Fruit fly (Drosophila melanogaster) whole organism, embryonic: Measurements from ENCODE around the gene CG15209.

ENCODE experiments used
- Atf6 ChIP-seq: fragments of 200-800 bp; sonication (Bioruptor generic); IDR thresholded peaks from 2 replicates; pipeline ENCODE4 v1.3.6; 2022; ENCODE audit warnings: missing biosample characterization, missing genetic modification characterization
- B-H1 ChIP-seq: fragments of 200-800 bp; sonication (Bioruptor generic); IDR thresholded peaks from 3 replicates; pipeline ENCODE4 v1.3.6; 2022; ENCODE audit warnings: missing biosample characterization, missing genetic modification characterization
- Bgb ChIP-seq: fragments of 200-800 bp; sonication (Bioruptor generic); IDR thresholded peaks from 2 replicates; pipeline ENCODE4 v1.3.6; 2022; ENCODE audit warnings: missing biosample characterization, missing genetic modification characterization; ENCODE audit not compliant: partially characterized antibody
- Blimp-1 ChIP-seq: fragments of 200-800 bp; sonication (Bioruptor generic); optimal IDR thresholded peaks from 3 replicates; lab custom pipeline; 2018; ENCODE audit warnings: missing biosample characterization, missing genetic modification characterization, mild to moderate bottlenecking, moderate library complexity, missing genetic modification reagents
- Bteb2 ChIP-seq: fragments of 200-800 bp; sonication (Bioruptor generic); optimal IDR thresholded peaks from 2 replicates; lab custom pipeline; 2016; ENCODE audit warnings: missing biosample characterization, missing genetic modification characterization
- CG10431 ChIP-seq: fragments of 200-800 bp; sonication (Bioruptor generic); optimal IDR thresholded peaks from 3 replicates; lab custom pipeline; 2018; ENCODE audit warnings: missing biosample characterization, mild to moderate bottlenecking, missing genetic modification characterization
- CG10654 ChIP-seq: fragments of 200-800 bp; sonication (Bioruptor generic); optimal IDR thresholded peaks from 2 replicates; lab custom pipeline; 2016; ENCODE audit warnings: missing biosample characterization, missing genetic modification characterization
- CG11456 ChIP-seq: fragments of 200-800 bp; sonication (Bioruptor generic); IDR thresholded peaks from 3 replicates; pipeline ENCODE4 v1.3.6; 2022; ENCODE audit warnings: missing biosample characterization, missing genetic modification characterization
- CG11560 ChIP-seq: fragments of 200-800 bp; sonication (Bioruptor generic); IDR thresholded peaks from 3 replicates; pipeline ENCODE4 v1.3.6; 2022; ENCODE audit warnings: missing biosample characterization, missing genetic modification characterization
- CG13287 ChIP-seq: fragments of 200-800 bp; sonication (Bioruptor generic); IDR thresholded peaks from 2 replicates; pipeline ENCODE4 v1.3.6; 2022; ENCODE audit warnings: missing biosample characterization, missing genetic modification characterization; ENCODE audit not compliant: partially characterized antibody
- CG14050 ChIP-seq: fragments of 200-800 bp; sonication (Bioruptor generic); IDR thresholded peaks from 3 replicates; pipeline ENCODE4 v1.3.6; 2022; ENCODE audit warnings: missing biosample characterization, missing genetic modification characterization
- CG15514 ChIP-seq: fragments of 200-800 bp; sonication (Bioruptor generic); optimal IDR thresholded peaks from 3 replicates; lab custom pipeline; 2017; ENCODE audit warnings: missing biosample characterization, missing genetic modification characterization, mild to moderate bottlenecking, moderate library complexity, missing genetic modification reagents
- CG17359 ChIP-seq: fragments of 200-800 bp; sonication (Bioruptor generic); optimal IDR thresholded peaks from 3 replicates; lab custom pipeline; 2018; ENCODE audit warnings: missing biosample characterization, mild to moderate bottlenecking, missing genetic modification characterization, moderate library complexity
- CG2129 ChIP-seq: fragments of 200-800 bp; sonication (Bioruptor generic); IDR thresholded peaks from 2 replicates; pipeline ENCODE4 v1.3.6; 2022; ENCODE audit warnings: missing biosample characterization, missing genetic modification characterization; ENCODE audit not compliant: partially characterized antibody
- CG3281 ChIP-seq: fragments of 200-800 bp; sonication (Bioruptor generic); optimal IDR thresholded peaks from 3 replicates; lab custom pipeline; 2017; ENCODE audit warnings: missing biosample characterization, mild to moderate bottlenecking, missing genetic modification characterization
- CG42726 ChIP-seq: fragments of 200-800 bp; sonication (Bioruptor generic); IDR thresholded peaks from 2 replicates; pipeline ENCODE4 v1.3.6; 2022; ENCODE audit warnings: missing biosample characterization, missing genetic modification characterization; ENCODE audit not compliant: partially characterized antibody
- CG7271 ChIP-seq: fragments of 200-800 bp; sonication (Bioruptor generic); optimal IDR thresholded peaks from 2 replicates; lab custom pipeline; 2018; ENCODE audit warnings: missing biosample characterization, mild to moderate bottlenecking, missing genetic modification characterization, moderate library complexity
- CG7839 ChIP-seq: fragments of 200-800 bp; sonication (Bioruptor generic); optimal IDR thresholded peaks from 3 replicates; lab custom pipeline; 2018; ENCODE audit warnings: missing biosample characterization, mild to moderate bottlenecking, missing genetic modification characterization, moderate library complexity
- CG7928 ChIP-seq: fragments of 200-800 bp; sonication (Bioruptor generic); optimal IDR thresholded peaks from 2 replicates; lab custom pipeline; 2017; ENCODE audit warnings: missing biosample characterization, mild to moderate bottlenecking, missing genetic modification characterization
- CG9609 ChIP-seq: fragments of 200-800 bp; sonication (Bioruptor generic); optimal IDR thresholded peaks from 3 replicates; lab custom pipeline; 2016; ENCODE audit warnings: missing biosample characterization, missing genetic modification characterization
- CG9876 ChIP-seq: fragments of 200-800 bp; sonication (Bioruptor generic); optimal IDR thresholded peaks from 2 replicates; lab custom pipeline; 2016; ENCODE audit warnings: missing biosample characterization, missing genetic modification characterization
- Ets97D ChIP-seq: fragments of 200-800 bp; sonication (Bioruptor generic); optimal IDR thresholded peaks from 3 replicates; lab custom pipeline; 2016; ENCODE audit warnings: missing biosample characterization, missing genetic modification characterization
- HHEX ChIP-seq: fragments of 200-800 bp; sonication (Bioruptor generic); optimal IDR thresholded peaks from 3 replicates; lab custom pipeline; 2017; ENCODE audit warnings: missing biosample characterization, mild to moderate bottlenecking, missing genetic modification characterization, missing genetic modification reagents
- Hand ChIP-seq: fragments of 200-800 bp; sonication (Bioruptor generic); optimal IDR thresholded peaks from 2 replicates; lab custom pipeline; 2017; ENCODE audit warnings: mild to moderate bottlenecking, missing biosample characterization, missing genetic modification reagents, missing genetic modification characterization
- Hr3 ChIP-seq: fragments of 200-800 bp; sonication (Bioruptor generic); optimal IDR thresholded peaks from 3 replicates; lab custom pipeline; 2016; ENCODE audit warnings: missing biosample characterization, missing genetic modification characterization
- MESR4 ChIP-seq: fragments of 200-800 bp; sonication (Bioruptor generic); optimal IDR thresholded peaks from 2 replicates; lab custom pipeline; 2018; ENCODE audit warnings: missing biosample characterization, mild to moderate bottlenecking, missing genetic modification characterization, moderate library complexity
- Med ChIP-seq: fragments of 200-800 bp; sonication (Bioruptor generic); peaks from one replicate; lab custom pipeline; 2016; ENCODE audit warnings: missing biosample characterization, missing genetic modification characterization, mild to moderate bottlenecking, inconsistent platforms, moderate library complexity
- Scr ChIP-seq: fragments of 200-800 bp; sonication (Bioruptor generic); IDR thresholded peaks from 2 replicates; pipeline ENCODE4 v1.3.6; 2022; ENCODE audit warnings: missing biosample characterization, missing genetic modification characterization; ENCODE audit not compliant: partially characterized antibody
- Side ChIP-seq: fragments of 200-800 bp; sonication (Bioruptor generic); optimal IDR thresholded peaks from 2 replicates; lab custom pipeline; 2016; ENCODE audit warnings: missing biosample characterization, missing genetic modification characterization
- ato ChIP-seq: fragments of 200-800 bp; sonication (Bioruptor generic); IDR thresholded peaks from 2 replicates; pipeline ENCODE4 v1.3.6; 2022; ENCODE audit warnings: missing biosample characterization, missing genetic modification characterization; ENCODE audit not compliant: partially characterized antibody
- az2 ChIP-seq: fragments of 200-800 bp; sonication (Bioruptor generic); optimal IDR thresholded peaks from 3 replicates; lab custom pipeline; 2016; ENCODE audit warnings: missing biosample characterization, missing genetic modification characterization
- cg ChIP-seq: fragments of 200-800 bp; sonication (Bioruptor generic); optimal IDR thresholded peaks from 3 replicates; lab custom pipeline; 2019; ENCODE audit warnings: missing biosample characterization, mild to moderate bottlenecking, missing genetic modification characterization, moderate library complexity
- fd96Cb ChIP-seq: fragments of 200-800 bp; sonication (Bioruptor generic); optimal IDR thresholded peaks from 2 replicates; lab custom pipeline; 2018; ENCODE audit warnings: missing biosample characterization, mild to moderate bottlenecking, missing genetic modification characterization, moderate library complexity
- fru ChIP-seq: fragments of >200 bp; optimal IDR thresholded peaks from 2 replicates; lab custom pipeline; 2017
- gsb ChIP-seq: fragments of 200-800 bp; sonication (Bioruptor generic); IDR thresholded peaks from 2 replicates; pipeline ENCODE4 v1.3.6; 2022; ENCODE audit warnings: missing biosample characterization, missing genetic modification characterization
- hbn ChIP-seq: fragments of 200-800 bp; sonication (Bioruptor generic); IDR thresholded peaks from 2 replicates; pipeline ENCODE4 v1.3.6; 2022; ENCODE audit warnings: missing biosample characterization, missing genetic modification characterization; ENCODE audit not compliant: partially characterized antibody
- lilli ChIP-seq: fragments of 200-800 bp; sonication (Bioruptor generic); optimal IDR thresholded peaks from 3 replicates; lab custom pipeline; 2016; ENCODE audit warnings: missing biosample characterization, missing genetic modification characterization
- lmd ChIP-seq: fragments of 200-800 bp; sonication (Bioruptor generic); IDR thresholded peaks from 2 replicates; pipeline ENCODE4 v1.3.6; 2022; ENCODE audit warnings: missing biosample characterization, missing genetic modification characterization
- mirr ChIP-seq: fragments of 200-800 bp; sonication (Bioruptor generic); optimal IDR thresholded peaks from 3 replicates; lab custom pipeline; 2018; ENCODE audit warnings: missing biosample characterization, mild to moderate bottlenecking, missing genetic modification characterization
- mld ChIP-seq: fragments of 200-800 bp; sonication (Bioruptor generic); IDR thresholded peaks from 3 replicates; pipeline ENCODE4 v1.3.6; 2022; ENCODE audit warnings: missing biosample characterization, missing genetic modification characterization; ENCODE audit not compliant: partially characterized antibody
- nerfin-2 ChIP-seq: fragments of 200-800 bp; sonication (Bioruptor generic); IDR thresholded peaks from 2 replicates; pipeline ENCODE4 v1.3.6; 2022; ENCODE audit warnings: missing biosample characterization, missing genetic modification characterization; ENCODE audit not compliant: partially characterized antibody
- prd ChIP-seq, 3 experiments: fragments of >200 bp in 2 of 3; fragments of 200-800 bp in 1 of 3; sonication (Bioruptor generic) in 1 of 3; optimal IDR thresholded peaks in 2 of 3; IDR thresholded peaks in 1 of 3; 2 replicates in 2 of 3; 3 replicates in 1 of 3; pipeline versions ENCODE4 v1.3.6 to Lab custom; 2017 to 2022; ENCODE audit warnings: missing biosample characterization in 1 of 3, missing genetic modification characterization in 1 of 3
- pros ChIP-seq: fragments of 200-800 bp; sonication (Bioruptor generic); optimal IDR thresholded peaks from 3 replicates; lab custom pipeline; 2019; ENCODE audit warnings: missing biosample characterization, mild to moderate bottlenecking, missing genetic modification characterization, moderate library complexity
- pzg ChIP-seq: fragments of 200-800 bp; sonication (Bioruptor generic); optimal IDR thresholded peaks from 3 replicates; lab custom pipeline; 2018; ENCODE audit warnings: missing biosample characterization, mild to moderate bottlenecking, missing genetic modification characterization, moderate library complexity
- shn ChIP-seq: fragments of 200-800 bp; sonication (Bioruptor generic); optimal IDR thresholded peaks from 3 replicates; lab custom pipeline; 2016; ENCODE audit warnings: missing biosample characterization, missing genetic modification characterization
- sob ChIP-seq: fragments of 200-800 bp; sonication (Bioruptor generic); IDR thresholded peaks from 2 replicates; pipeline ENCODE4 v1.3.6; 2022; ENCODE audit warnings: missing biosample characterization, missing genetic modification characterization
- ssp ChIP-seq: fragments of 200-800 bp; sonication (Bioruptor generic); IDR thresholded peaks from 2 replicates; pipeline ENCODE4 v1.3.6; 2022; ENCODE audit warnings: missing biosample characterization, missing genetic modification characterization
- vfl ChIP-seq: fragments of 200-800 bp; sonication (Bioruptor generic); optimal IDR thresholded peaks from 2 replicates; lab custom pipeline; 2016; ENCODE audit warnings: missing biosample characterization, missing genetic modification characterization
- zen2 ChIP-seq: fragments of 200-800 bp; sonication (Bioruptor generic); IDR thresholded peaks from 3 replicates; pipeline ENCODE4 v1.3.6; 2022; ENCODE audit warnings: missing biosample characterization, missing genetic modification characterization; ENCODE audit not compliant: partially characterized antibody

The CG15209 gene

dm6 chrX:10832369-10832768 lies 9.6 kb upstream of the CG15209 start (continued):
- TF ChIP-seq CG7271 (tag; lab: Kevin White, UChicago) (no peak), mirr (no peak), CG11560 (tag; lab: Robert Waterston, UW) (no peak), CG2129 (no peak), az2 (GFP tag; lab: Kevin White, UChicago) (peak; percentile 69), CG14050 (GFP tag; lab: Robert Waterston, UW) (peak; percentile 10; the same call in 1 of the 3 replicates), vfl (peak; percentile 2), CG10431 (peak; percentile 10), CG42726 (GFP tag; lab: Robert Waterston, UW) (peak; percentile 82), pzg (GFP tag; lab: Kevin White, UChicago) (peak; percentile 3), ssp (GFP tag; lab: Robert Waterston, UW) (peak; percentile 49; the same call in 1 of the 2 replicates), lilli (GFP tag; lab: Kevin White, UChicago) (peak; percentile 69), Hand (GFP tag; lab: Kevin White, UChicago) (no peak), CG7928 (GFP tag; lab: Kevin White, UChicago) (no peak), CG9609 (GFP tag; lab: Kevin White, UChicago) (peak; percentile 47), Scr (no peak), Bteb2 (GFP tag; lab: Kevin White, UChicago) (no peak), sob (GFP tag; lab: Robert Waterston, UW) (peak; percentile 68; the same call in 1 of the 2 replicates), Ets97D (GFP tag; lab: Kevin White, UChicago) (peak; percentile 76), Hr3 (peak; percentile 70), CG7839 (tag; lab: Kevin White, UChicago) (peak; percentile 70), zen2 (GFP tag; lab: Robert Waterston, UW) (no peak), CG15514 (GFP tag; lab: Kevin White, UChicago) (peak; percentile 48), CG3281 (peak; percentile 46), HHEX (GFP tag; lab: Kevin White, UChicago) (peak; percentile 53), shn (GFP tag; lab: Kevin White, UChicago) (peak; percentile 47), Blimp-1 (GFP tag; lab: Kevin White, UChicago) (peak; percentile 20), hbn (no peak), cg (GFP tag; lab: Kevin White, UChicago) (no peak), lmd (GFP tag; lab: Robert Waterston, UW) (peak; percentile 68; the same call in 1 of the 2 replicates), CG10654 (GFP tag; lab: Kevin White, UChicago) (peak; percentile 27), gsb (GFP tag; lab: Robert Waterston, UW) (no peak), B-H1 (GFP tag; lab: Robert Waterston, UW) (peak; percentile 35; the same call in 2 of the 3 replicates), fd96Cb (tag; lab: Kevin White, UChicago) (peak; percentile 30), CG17359 (tag; lab: Kevin White, UChicago) (peak; percentile 62), MESR4 (GFP tag; lab: Kevin White, UChicago) (no peak), ato (GFP tag; lab: Robert Waterston, UW) (no peak), pros (GFP tag; lab: Kevin White, UChicago) (no peak), Med (GFP tag; lab: Kevin White, UChicago) (peak; percentile 96), fru (no peak), nerfin-2 (GFP tag; lab: Robert Waterston, UW) (no peak), CG9876 (peak; percentile 62), prd (optimal IDR thresholded peaks at IDR 0.05; lab: Kevin White, UChicago) (no peak), prd (GFP tag; IDR thresholded peaks at IDR 0.05; lab: Robert Waterston, UW) (peak; percentile 64), Bgb (peak; percentile 71), mld (no peak), CG13287 (GFP tag; lab: Robert Waterston, UW) (no peak), CG11456 (peak; percentile 95), Atf6 (0 out of 2 replicates have a peak, but pooled peaks have one; percentile 10), Side (peak; percentile 55)
